Worm (Caenorhabditis elegans) whole organism, late embryonic: ENCODE results near the gene F01F1.2.

Experiments used
- F13H6.1 ChIP-seq: sonication (generic microtip); optimal IDR thresholded peaks from 2 replicates; lab custom pipeline; 2016; ENCODE audit warnings: missing genetic modification characterization, missing compliant biosample characterization
- K09A11.1 ChIP-seq: sonication (generic microtip); optimal IDR thresholded peaks from 2 replicates; lab custom pipeline; 2017; ENCODE audit warnings: antibody characterized with exemption, mild to moderate bottlenecking, missing genetic modification characterization, missing compliant biosample characterization; ENCODE audit not compliant: insufficient read depth
- ceh-14 ChIP-seq: sonication (generic microtip); optimal IDR thresholded peaks from 2 replicates; lab custom pipeline; 2016; ENCODE audit warnings: missing genotype, missing genetic modification characterization, missing compliant biosample characterization
- ceh-18 ChIP-seq: sonication (generic microtip); optimal IDR thresholded peaks from 2 replicates; lab custom pipeline; 2016; ENCODE audit warnings: missing genetic modification characterization, missing compliant biosample characterization
- ceh-19 ChIP-seq: fragments of 200-800 bp; sonication (Bioruptor generic); optimal IDR thresholded peaks from 2 replicates; lab custom pipeline; 2018; ENCODE audit warnings: mild to moderate bottlenecking, missing genetic modification characterization, missing compliant biosample characterization
- ceh-2 ChIP-seq: sonication (generic microtip); optimal IDR thresholded peaks from 2 replicates; lab custom pipeline; 2016; ENCODE audit warnings: missing genotype, missing genetic modification characterization, missing compliant biosample characterization
- ceh-22 ChIP-seq: sonication (generic microtip); optimal IDR thresholded peaks from 2 replicates; lab custom pipeline; 2017; ENCODE audit warnings: missing biosample characterization, missing genetic modification characterization
- ceh-24 ChIP-seq: sonication (generic microtip); optimal IDR thresholded peaks from 2 replicates; lab custom pipeline; 2016; ENCODE audit warnings: mild to moderate bottlenecking, missing genetic modification characterization, missing compliant biosample characterization
- ceh-30 ChIP-seq: fragments of 150-350 bp; optimal IDR thresholded peaks from 2 replicates; lab custom pipeline; 2014; ENCODE audit warnings: missing biosample characterization, missing genetic modification characterization
- ceh-31 ChIP-seq: sonication (generic microtip); optimal IDR thresholded peaks from 2 replicates; lab custom pipeline; 2016; ENCODE audit warnings: missing genetic modification characterization, missing compliant biosample characterization
- ceh-45 ChIP-seq: fragments of 200-800 bp; sonication (Bioruptor generic); IDR thresholded peaks from 2 replicates; pipeline ENCODE4 v1.3.6; 2022; ENCODE audit warnings: missing genetic modification reagents, missing genetic modification characterization, missing compliant biosample characterization
- che-1 ChIP-seq: sonication (generic microtip); optimal IDR thresholded peaks from 2 replicates; lab custom pipeline; 2016; ENCODE audit warnings: mild to moderate bottlenecking, missing genetic modification characterization, missing compliant biosample characterization
- elt-4 ChIP-seq: sonication (generic microtip); optimal IDR thresholded peaks from 2 replicates; lab custom pipeline; 2016; ENCODE audit warnings: missing genetic modification characterization, missing compliant biosample characterization
- ets-4 ChIP-seq: sonication (generic microtip); optimal IDR thresholded peaks from 2 replicates; lab custom pipeline; 2016; ENCODE audit warnings: missing genetic modification characterization, missing compliant biosample characterization
- fax-1 ChIP-seq: sonication (generic microtip); optimal IDR thresholded peaks from 2 replicates; lab custom pipeline; 2016; ENCODE audit warnings: missing genotype, missing genetic modification characterization, missing compliant biosample characterization
- fkh-6 ChIP-seq: sonication (generic microtip); optimal IDR thresholded peaks from 2 replicates; lab custom pipeline; 2016; ENCODE audit warnings: missing genetic modification characterization, missing compliant biosample characterization
- hlh-30 ChIP-seq: sonication (generic microtip); optimal IDR thresholded peaks from 2 replicates; lab custom pipeline; 2017; ENCODE audit warnings: antibody characterized with exemption, missing genetic modification characterization, missing compliant biosample characterization; ENCODE audit not compliant: insufficient read depth
- hlh-8 ChIP-seq: sonication (generic microtip); optimal IDR thresholded peaks from 2 replicates; lab custom pipeline; 2016; ENCODE audit warnings: missing genotype, missing genetic modification characterization, missing compliant biosample characterization
- nfya-1 ChIP-seq: sonication (generic microtip); optimal IDR thresholded peaks from 2 replicates; lab custom pipeline; 2017; ENCODE audit warnings: missing genetic modification characterization, mild to moderate bottlenecking, missing compliant biosample characterization, antibody characterized with exemption, moderate library complexity
- nhr-11 ChIP-seq: fragments of 150-350 bp; optimal IDR thresholded peaks from 2 replicates; lab custom pipeline; 2014; ENCODE audit warnings: missing biosample characterization, missing genetic modification characterization
- npax-4 ChIP-seq: sonication (generic microtip); optimal IDR thresholded peaks from 2 replicates; lab custom pipeline; 2016; ENCODE audit warnings: missing genetic modification characterization, missing compliant biosample characterization
- pag-3 ChIP-seq: sonication (generic microtip); optimal IDR thresholded peaks from 2 replicates; lab custom pipeline; 2016; ENCODE audit warnings: missing compliant biosample characterization, missing genetic modification characterization, borderline replicate concordance
- pros-1 ChIP-seq: fragments of 150-350 bp; optimal IDR thresholded peaks from 2 replicates; lab custom pipeline; 2014; ENCODE audit warnings: missing biosample characterization, missing genetic modification reagents, missing genetic modification characterization
- ref-2 ChIP-seq: sonication (generic microtip); optimal IDR thresholded peaks from 2 replicates; lab custom pipeline; 2016; ENCODE audit warnings: missing genetic modification characterization, missing compliant biosample characterization
- rnt-1 ChIP-seq: sonication (generic microtip); optimal IDR thresholded peaks from 2 replicates; lab custom pipeline; 2016; ENCODE audit warnings: missing genetic modification characterization, missing compliant biosample characterization
- sdc-2 ChIP-seq: sonication (generic microtip); optimal IDR thresholded peaks from 2 replicates; lab custom pipeline; 2016; ENCODE audit warnings: missing genotype, missing genetic modification characterization, missing compliant biosample characterization
- syd-9 ChIP-seq: sonication (generic microtip); optimal IDR thresholded peaks from 2 replicates; lab custom pipeline; 2016; ENCODE audit warnings: mild to moderate bottlenecking, missing genetic modification characterization, moderate library complexity, missing compliant biosample characterization
- tbx-2 ChIP-seq: sonication (generic microtip); optimal IDR thresholded peaks from 2 replicates; lab custom pipeline; 2016; ENCODE audit warnings: missing genetic modification characterization, missing compliant biosample characterization
- unc-42 ChIP-seq: sonication (generic microtip); optimal IDR thresholded peaks from 2 replicates; lab custom pipeline; 2016; ENCODE audit warnings: missing genotype, missing genetic modification characterization, missing compliant biosample characterization
- unc-55 ChIP-seq: sonication (generic microtip); optimal IDR thresholded peaks from 2 replicates; lab custom pipeline; 2017; ENCODE audit warnings: missing biosample characterization, missing genetic modification reagents, missing genetic modification characterization
- zip-5 ChIP-seq: sonication (generic microtip); optimal IDR thresholded peaks from 2 replicates; lab custom pipeline; 2016; ENCODE audit warnings: missing genetic modification characterization, missing compliant biosample characterization
- ztf-16 ChIP-seq: sonication (generic microtip); optimal IDR thresholded peaks from 2 replicates; lab custom pipeline; 2017; ENCODE audit warnings: missing genetic modification characterization, missing compliant biosample characterization

Gene F01F1.2

DNA sequence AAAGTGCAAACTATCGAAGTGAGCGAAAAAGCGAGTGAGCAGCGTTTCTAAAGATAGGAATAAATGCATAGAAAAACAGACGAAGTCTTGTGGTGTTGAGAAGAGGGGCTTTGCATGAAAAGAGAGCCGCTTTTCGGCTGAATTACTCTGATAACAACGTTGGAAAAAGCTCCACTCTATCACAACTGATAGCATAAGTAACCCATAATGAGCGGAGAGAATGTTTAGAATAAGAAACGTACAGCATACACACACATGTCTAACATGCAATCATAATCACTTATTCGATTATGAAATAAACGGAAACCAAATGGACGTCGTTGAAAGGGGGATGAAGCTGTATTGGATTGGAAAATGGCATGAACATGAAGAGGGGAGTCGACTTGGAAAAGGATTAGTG lies 38.1 kb upstream of the F01F1.2 start:
- TF ChIP-seq sdc-2 (tag; lab: Kevin White, UChicago): peak; percentile 0
- no peak for TF ChIP-seq pag-3 (tag; lab: Kevin White, UChicago)
- TF ChIP-seq, all 69 proteins: peak for 1

DNA sequence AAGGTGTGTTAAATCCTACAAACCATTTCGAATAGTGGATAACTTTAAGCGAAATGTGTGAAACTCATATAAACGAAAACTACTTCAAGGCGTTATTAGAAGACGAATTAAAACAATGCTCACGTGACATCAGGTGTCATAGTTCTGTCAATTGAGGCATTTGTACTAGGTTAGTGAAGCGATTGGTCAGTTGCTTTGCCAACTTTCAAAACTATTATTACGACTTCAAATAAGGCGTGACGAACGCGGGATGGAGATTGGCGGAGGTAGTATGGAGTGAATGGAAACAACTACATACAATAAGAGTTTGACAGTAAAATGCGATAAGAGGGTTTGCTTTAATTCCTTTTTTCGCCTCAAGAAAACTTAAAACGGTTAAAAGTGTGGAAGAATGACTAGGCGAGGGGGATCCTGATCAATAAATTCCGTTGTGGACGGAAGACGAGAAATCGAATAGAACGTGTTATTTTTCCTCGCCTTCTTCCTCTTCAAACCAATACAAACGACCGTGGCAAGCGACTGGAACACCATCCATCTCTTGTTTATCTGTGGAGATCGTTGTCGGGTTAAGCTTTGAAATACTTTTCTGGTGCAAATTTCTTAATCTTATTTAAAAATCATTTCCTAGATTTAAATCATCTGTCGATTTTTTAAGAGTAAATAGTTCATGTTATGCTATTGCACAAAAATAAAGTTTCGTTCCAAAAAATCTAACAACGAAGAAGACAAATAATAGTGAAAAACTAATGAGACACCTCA lies 37.4 kb upstream of the F01F1.2 start:
- no peak for TF ChIP-seq F13H6.1
- no peak for TF ChIP-seq tbx-2 (tag; lab: Kevin White, UChicago)
- TF ChIP-seq K09A11.1 (tag; lab: Kevin White, UChicago): no peak
- TF ChIP-seq che-1 (tag; lab: Kevin White, UChicago): no peak
- no peak for TF ChIP-seq pros-1 (tag; lab: Kevin White, UChicago)
- no peak for TF ChIP-seq elt-4 (tag; lab: Kevin White, UChicago)
- no peak for TF ChIP-seq npax-4 (tag; lab: Kevin White, UChicago)
- no peak for TF ChIP-seq ceh-19
- no peak for TF ChIP-seq ref-2 (tag; lab: Kevin White, UChicago)
- no peak for TF ChIP-seq nhr-11 (tag; lab: Kevin White, UChicago)
- TF ChIP-seq ceh-14 (tag; lab: Kevin White, UChicago): no peak

DNA sequence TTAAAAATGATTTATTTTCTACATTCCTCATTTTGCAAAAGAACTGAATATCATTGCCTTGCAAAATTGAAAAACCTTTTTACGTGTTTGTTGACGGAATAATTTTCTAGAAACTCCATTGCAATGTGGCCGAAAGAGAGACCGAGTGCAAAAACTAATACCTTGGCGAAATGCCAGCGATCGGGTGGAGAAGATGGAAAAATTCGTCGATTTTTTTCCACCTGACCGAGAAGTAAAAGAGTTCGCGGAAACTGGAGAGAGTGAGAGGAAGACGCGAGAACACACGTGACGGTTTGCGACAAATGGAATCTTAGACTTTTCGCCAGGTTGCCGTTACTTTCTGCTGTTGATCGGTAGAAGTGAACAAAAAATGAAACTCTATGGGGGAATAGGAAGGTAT lies 36.7 kb upstream of the F01F1.2 start:
- TF ChIP-seq syd-9: no peak
- peak; percentile 51 for TF ChIP-seq hlh-30 (tag; lab: Kevin White, UChicago)

DNA sequence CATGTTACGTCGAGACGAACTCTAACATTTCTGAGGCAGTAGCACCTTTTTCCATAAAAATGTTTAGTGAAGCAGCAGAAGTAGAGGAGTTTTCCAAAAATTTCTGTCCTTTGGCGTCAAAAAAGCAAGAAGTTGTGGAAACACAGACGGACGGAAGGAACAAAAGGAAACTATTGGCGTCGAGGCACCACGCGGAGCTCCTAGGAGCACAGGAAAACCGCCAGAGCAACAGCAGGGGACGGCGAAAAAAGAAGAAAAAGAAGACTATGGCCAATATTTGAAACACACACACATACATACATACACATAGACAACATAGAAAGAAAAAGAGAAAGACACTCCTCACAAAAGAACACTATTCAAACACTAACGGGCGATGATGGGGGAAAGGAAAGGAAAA lies 35.4 kb upstream of the F01F1.2 start:
- TF ChIP-seq ceh-31 (tag; lab: Kevin White, UChicago) (peak; percentile 27), ceh-45 (GFP tag; lab: Robert Waterston, UW) (0 out of 2 replicates have a peak, but pooled peaks have one; percentile 39), sdc-2 (tag; lab: Kevin White, UChicago) (no peak), ets-4 (tag; lab: Kevin White, UChicago) (peak; percentile 53), ceh-22 (tag; lab: Kevin White, UChicago) (no peak)

DNA sequence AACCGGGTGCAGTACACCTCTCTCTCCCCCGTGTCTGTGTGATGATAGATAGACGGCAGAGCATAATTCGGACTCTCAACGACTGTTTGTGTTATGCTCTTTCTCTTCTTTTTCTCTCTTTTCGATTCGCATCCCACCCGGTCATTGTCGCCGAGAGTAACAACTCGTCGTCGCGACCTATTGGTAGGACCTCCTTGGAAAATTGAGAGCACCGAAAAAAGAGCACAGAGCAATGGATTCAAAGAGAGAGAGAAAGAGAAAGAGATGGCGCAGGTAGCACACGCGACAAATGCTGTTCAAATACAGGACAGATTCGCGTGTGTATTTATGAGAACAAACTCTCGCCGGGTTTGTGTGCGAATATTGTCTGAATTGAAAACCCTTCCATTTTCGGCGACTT lies 34.7 kb upstream of the F01F1.2 start:
- peak; percentile 56 for TF ChIP-seq ets-4 (tag; lab: Kevin White, UChicago)
- TF ChIP-seq tbx-2 (tag; lab: Kevin White, UChicago): peak; percentile 16
- no peak for TF ChIP-seq ceh-45 (GFP tag; lab: Robert Waterston, UW)
- TF ChIP-seq ceh-18 (tag; lab: Kevin White, UChicago): peak; percentile 17
- peak; percentile 11 for TF ChIP-seq ref-2 (tag; lab: Kevin White, UChicago)
- TF ChIP-seq, all 69 proteins: peak for 4

DNA sequence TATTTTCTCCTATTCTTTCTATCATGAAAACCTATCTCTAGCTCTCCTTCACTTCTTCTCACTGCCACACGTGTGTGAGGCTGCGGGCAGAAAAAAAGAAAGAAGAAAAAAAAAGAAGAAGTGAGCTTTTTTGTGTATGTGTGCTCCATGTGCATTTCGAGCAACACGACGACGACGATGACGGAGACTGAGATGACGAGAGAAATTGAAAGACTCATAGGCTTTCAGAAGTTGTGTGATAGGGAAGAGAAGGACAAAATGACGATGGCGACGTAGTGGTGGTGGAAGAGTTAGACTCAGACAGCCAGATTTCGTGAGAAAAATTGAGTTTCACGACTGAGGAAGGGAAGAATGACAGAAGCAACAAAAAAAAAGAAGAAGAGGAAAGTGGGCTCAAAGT lies 32.9 kb upstream of the F01F1.2 start:
- TF ChIP-seq ztf-16 (no peak), tbx-2 (tag; lab: Kevin White, UChicago) (peak; percentile 29), ceh-31 (tag; lab: Kevin White, UChicago) (peak; percentile 58), elt-4 (tag; lab: Kevin White, UChicago) (no peak), hlh-8 (tag; lab: Kevin White, UChicago) (no peak), rnt-1 (no peak), ceh-2 (tag; lab: Kevin White, UChicago) (no peak), ets-4 (tag; lab: Kevin White, UChicago) (no peak), fax-1 (tag; lab: Kevin White, UChicago) (no peak), zip-5 (tag; lab: Kevin White, UChicago) (no peak), nfya-1 (tag; lab: Kevin White, UChicago) (peak; percentile 38), ceh-24 (tag; lab: Kevin White, UChicago) (no peak), ceh-14 (tag; lab: Kevin White, UChicago) (peak; percentile 4), unc-55 (GFP tag; lab: Kevin White, UChicago) (peak; percentile 21), pros-1 (tag; lab: Kevin White, UChicago) (no peak), fkh-6 (tag; lab: Kevin White, UChicago) (no peak), unc-42 (tag; lab: Kevin White, UChicago) (peak; percentile 83), ceh-30 (tag; lab: Kevin White, UChicago) (no peak), ceh-18 (tag; lab: Kevin White, UChicago) (peak; percentile 20), nhr-11 (tag; lab: Kevin White, UChicago) (no peak)
